Fruit fly (Drosophila melanogaster) whole organism, embryonic: Measurements from ENCODE around the gene Ttc26.

Experiments used
- CG3995 ChIP-seq: fragments of 200-800 bp; sonication (Bioruptor generic); optimal IDR thresholded peaks from 3 replicates; lab custom pipeline; 2016; ENCODE audit warnings: missing biosample characterization, missing genetic modification characterization
- az2 ChIP-seq: fragments of 200-800 bp; sonication (Bioruptor generic); optimal IDR thresholded peaks from 3 replicates; lab custom pipeline; 2016; ENCODE audit warnings: missing biosample characterization, missing genetic modification characterization
- br ChIP-seq: fragments of >200 bp; optimal IDR thresholded peaks from 2 replicates; lab custom pipeline; 2017
- fru ChIP-seq: fragments of >200 bp; optimal IDR thresholded peaks from 2 replicates; lab custom pipeline; 2017
- klu ChIP-seq: fragments of 200-800 bp; sonication (Bioruptor generic); IDR thresholded peaks from 2 replicates; pipeline ENCODE4 v1.3.6; 2022; ENCODE audit warnings: missing biosample characterization, missing genetic modification characterization
- nerfin-1 ChIP-seq: fragments of 200-800 bp; sonication (Bioruptor generic); optimal IDR thresholded peaks from 3 replicates; lab custom pipeline; 2019; ENCODE audit warnings: missing biosample characterization, mild to moderate bottlenecking, missing genetic modification characterization, moderate library complexity
- sqz ChIP-seq: fragments of 200-800 bp; sonication (Bioruptor generic); optimal IDR thresholded peaks from 3 replicates; lab custom pipeline; 2018; ENCODE audit warnings: missing biosample characterization, mild to moderate bottlenecking, missing genetic modification characterization
- usp ChIP-seq: fragments of >200 bp; optimal IDR thresholded peaks from 2 replicates; lab custom pipeline; 2017; ENCODE audit warnings: missing biosample characterization, missing genetic modification characterization

dm6 chr3R:15816276-15816675 is 42.1 kb downstream of the Ttc26 start:
- TF ChIP-seq klu (GFP tag; lab: Robert Waterston, UW) = no peak
- TF ChIP-seq az2 = no peak
- TF ChIP-seq sqz (GFP tag; lab: Kevin White, UChicago) = no peak
- TF ChIP-seq CG3995 = no peak
- no peak for TF ChIP-seq fru (lab: Kevin White, UChicago)
- no peak for TF ChIP-seq br (lab: Kevin White, UChicago)
- TF ChIP-seq usp (GFP tag; lab: Kevin White, UChicago) = no peak
- no peak for TF ChIP-seq nerfin-1 (tag; lab: Kevin White, UChicago)
